Fruit fly (Drosophila melanogaster): ENCODE results near the gene CG33489.

CG33489 gene

dm6 chr3L:11563972-11564533 lies 12.8 kb downstream of the CG33489 start, which contains the start of the genes CG46412 and CG33267:
Gene CG46412, minus strand, starts transcription at chr3L:11564072.
Gene CG33267, plus strand, starts transcription at chr3L:11564483.
- no peak for TF ChIP-seq Hr39 (GFP tag; optimal IDR thresholded peaks at IDR 0.05)
- no peak for TF ChIP-seq spab (GFP tag; optimal IDR thresholded peaks at IDR 0.05)
- TF ChIP-seq svp (GFP tag) = no peak
- TF ChIP-seq Hr38 (GFP tag; optimal IDR thresholded peaks at IDR 0.05) = no peak
- no peak for TF ChIP-seq dsx (GFP tag; optimal IDR thresholded peaks at IDR 0.05; ENCODE audit: poor library complexity, severe bottlenecking)
- TF ChIP-seq achi (GFP tag; optimal IDR thresholded peaks at IDR 0.05) = no peak
- no peak for TF ChIP-seq CG1621 (tag; optimal IDR thresholded peaks at IDR 0.05)
- TF ChIP-seq Sox14 (GFP tag; optimal IDR thresholded peaks at IDR 0.05) = no peak
- TF ChIP-seq CG11902 (GFP tag; optimal IDR thresholded peaks at IDR 0.05) = no peak

dm6 chr3L:11561946-11562760 lies 14.7 kb downstream of the CG33489 start, which contains the start of the genes CG7394 and Mob2:
Gene CG7394, plus strand, starts transcription at chr3L:11561996.
Gene Mob2, minus strand, starts transcription at chr3L:11562233.
- TF ChIP-seq acj6 (GFP tag; optimal IDR thresholded peaks at IDR 0.05) (peak; percentile 91), CG10631 (GFP tag; optimal IDR thresholded peaks at IDR 0.05) (peak; percentile 89), CG6792 (GFP tag; optimal IDR thresholded peaks at IDR 0.05) (peak; percentile 83), CG9139 (GFP tag; optimal IDR thresholded peaks at IDR 0.05) (no peak), topi (GFP tag; optimal IDR thresholded peaks at IDR 0.05) (peak; percentile 87), spab (GFP tag; optimal IDR thresholded peaks at IDR 0.05) (peak; percentile 40), eg (GFP tag; IDR thresholded peaks at IDR 0.05) (peak; percentile 91), Ets96B (tag; optimal IDR thresholded peaks at IDR 0.05) (peak; percentile 85), CG3032 (tag; optimal IDR thresholded peaks at IDR 0.05) (peak; percentile 80), achi (GFP tag; optimal IDR thresholded peaks at IDR 0.05) (peak; percentile 93), CG16779 (tag; optimal IDR thresholded peaks at IDR 0.05) (no peak), CG34406 (GFP tag; optimal IDR thresholded peaks at IDR 0.05) (peak; percentile 89), CG6808 (GFP tag; optimal IDR thresholded peaks at IDR 0.05) (peak; percentile 70), CG1621 (tag; optimal IDR thresholded peaks at IDR 0.05) (peak; percentile 49), net (GFP tag; optimal IDR thresholded peaks at IDR 0.05) (peak; percentile 87), Eip93F (GFP tag; optimal IDR thresholded peaks at IDR 0.05) (peak; percentile 56), esn (GFP tag; optimal IDR thresholded peaks at IDR 0.05) (peak; percentile 92), CG7368 (GFP tag; optimal IDR thresholded peaks at IDR 0.05) (peak; percentile 88), CG11762 (GFP tag; optimal IDR thresholded peaks at IDR 0.05; ENCODE audit: insufficient read depth) (peak; percentile 68), Gug (GFP tag; IDR thresholded peaks at IDR 0.05) (peak; percentile 87), ss (GFP tag; optimal IDR thresholded peaks at IDR 0.05) (peak; percentile 48 to 69), CG10669 (GFP tag; optimal IDR thresholded peaks at IDR 0.05) (peak; percentile 83), CG11902 (GFP tag; optimal IDR thresholded peaks at IDR 0.05) (peak; percentile 78), Smox (GFP tag; optimal IDR thresholded peaks at IDR 0.05) (peak; percentile 92), Hr38 (GFP tag; optimal IDR thresholded peaks at IDR 0.05) (peak; percentile 53), fd85E (GFP tag; optimal IDR thresholded peaks at IDR 0.05) (peak; percentile 63), Sox15 (GFP tag; optimal IDR thresholded peaks at IDR 0.05) (peak; percentile 81), CG8119 (GFP tag; IDR thresholded peaks at IDR 0.05) (peak; percentile 84), dac (GFP tag; optimal IDR thresholded peaks at IDR 0.05) (peak; percentile 48), Hr39 (GFP tag; optimal IDR thresholded peaks at IDR 0.05) (peak; percentile 88), Hr4 (GFP tag; optimal IDR thresholded peaks at IDR 0.05) (peak; percentile 93), fkh (GFP tag; optimal IDR thresholded peaks at IDR 0.05) (peak; percentile 86), CG6163 (GFP tag; IDR thresholded peaks at IDR 0.05) (peak; percentile 94), Sox14 (GFP tag; optimal IDR thresholded peaks at IDR 0.05) (peak; percentile 89), Blimp-1 (GFP tag; optimal IDR thresholded peaks at IDR 0.05) (peak; percentile 46), CG32006 (GFP tag; optimal IDR thresholded peaks at IDR 0.05) (peak; percentile 84), CG4318 (GFP tag; optimal IDR thresholded peaks at IDR 0.05) (peak; percentile 78), CG11294 (GFP tag; IDR thresholded peaks at IDR 0.05) (peak; percentile 77), CG15336 (GFP tag; IDR thresholded peaks at IDR 0.05) (peak; percentile 89), lz (GFP tag; optimal IDR thresholded peaks at IDR 0.05) (peak; percentile 86), Sox102F (GFP tag; optimal IDR thresholded peaks at IDR 0.05) (peak; percentile 90), CG6276 (GFP tag; optimal IDR thresholded peaks at IDR 0.05) (peak; percentile 27), fd59A (GFP tag; optimal IDR thresholded peaks at IDR 0.05) (peak; percentile 73), dsx (GFP tag; optimal IDR thresholded peaks at IDR 0.05; ENCODE audit: poor library complexity, severe bottlenecking) (peak; percentile 80)

Data from whole organism, prepupa.